Fruit fly (Drosophila melanogaster): ENCODE measurements around the gene Sirt1.

DNA sequence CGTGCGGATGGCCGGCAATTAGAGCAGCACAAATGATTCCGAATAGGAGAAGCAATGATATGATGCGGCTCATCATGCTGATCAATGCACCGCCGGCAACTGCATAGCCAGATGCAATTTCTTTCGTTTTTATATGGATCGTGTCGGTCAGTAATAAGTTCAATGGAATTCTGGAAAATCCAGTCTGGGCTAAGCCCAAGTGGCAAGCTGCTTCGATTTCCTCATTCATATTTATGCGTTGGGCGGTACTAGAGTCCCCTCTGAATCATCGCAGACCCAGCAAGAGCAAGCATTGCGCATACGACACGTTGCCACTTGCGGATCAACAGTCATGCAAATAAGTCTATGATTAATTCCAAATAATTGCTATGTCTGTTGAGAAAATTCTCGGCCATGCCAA is 21.8 kb upstream of the Sirt1 start, which contains the start of gene CG16978:
- TF ChIP-seq ato (GFP tag; IDR thresholded peaks at IDR 0.05; ENCODE audit: partially characterized antibody) (no peak), HLHmδ (GFP tag; optimal IDR thresholded peaks at IDR 0.05) (no peak), CG13123 (GFP tag; optimal IDR thresholded peaks at IDR 0.05) (no peak), Ets97D (GFP tag; optimal IDR thresholded peaks at IDR 0.05) (no peak), Oli (tag; optimal IDR thresholded peaks at IDR 0.05) (no peak), CG16779 (GFP tag; IDR thresholded peaks at IDR 0.05) (no peak), az2 (GFP tag; optimal IDR thresholded peaks at IDR 0.05) (no peak), nerfin-1 (tag; optimal IDR thresholded peaks at IDR 0.05) (no peak)

Measured in whole organism, embryonic.